Worm (Caenorhabditis elegans): Measurements from ENCODE around the gene rpa-1.
A peak's percentile ranks its signal among the peaks of the same experiment; 100 is the strongest.

The rpa-1 gene

ce11 chrII:7676307-7676905 lies 12.0 kb downstream of the rpa-1 start (continued):
- TF ChIP-seq tlp-1 (tag; optimal IDR thresholded peaks at IDR 0.05) (no peak), mdl-1 (tag; optimal IDR thresholded peaks at IDR 0.05) (no peak), nhr-20 (tag; optimal IDR thresholded peaks at IDR 0.05) (peak; percentile 31), nhr-12 (tag; optimal IDR thresholded peaks at IDR 0.05) (no peak), nhr-85 (tag) (peak; percentile 31), egl-27 (tag; optimal IDR thresholded peaks at IDR 0.05) (no peak), unc-98 (GFP tag; IDR thresholded peaks at IDR 0.05) (no peak), mef-2 (tag; optimal IDR thresholded peaks at IDR 0.05) (no peak), ztf-4 (tag; optimal IDR thresholded peaks at IDR 0.05) (no peak), unc-130 (tag; optimal IDR thresholded peaks at IDR 0.05) (no peak), jun-1 (tag; optimal IDR thresholded peaks at IDR 0.05) (no peak), snu-23 (GFP tag; optimal IDR thresholded peaks at IDR 0.05) (peak; percentile 50), lsy-2 (tag; optimal IDR thresholded peaks at IDR 0.05) (peak in 1 of 2 experiments; percentile 34), isw-1 (GFP tag; IDR thresholded peaks at IDR 0.05) (no peak), elt-2 (tag; optimal IDR thresholded peaks at IDR 0.05) (no peak), ceh-90 (tag; optimal IDR thresholded peaks at IDR 0.05) (no peak), nhr-84 (tag; optimal IDR thresholded peaks at IDR 0.05) (no peak), fkh-4 (tag; optimal IDR thresholded peaks at IDR 0.05; ENCODE audit: borderline replicate concordance) (no peak), sup-37 (GFP tag; optimal IDR thresholded peaks at IDR 0.05) (no peak), efl-3 (GFP tag; optimal IDR thresholded peaks at IDR 0.05) (no peak)

- TF ChIP-seq zag-1 (tag; optimal IDR thresholded peaks at IDR 0.05) (no peak), blmp-1 (tag; optimal IDR thresholded peaks at IDR 0.05) (peak; percentile 16)
Observed at ce11 chrII:7678512-7678911, 14.1 kb downstream of the rpa-1 start.

ce11 chrII:7679499-7680012 lies 15.2 kb downstream of the rpa-1 start:
- TF ChIP-seq sptf-1 (tag; optimal IDR thresholded peaks at IDR 0.05) = no peak
- no peak for TF ChIP-seq efl-1 (optimal IDR thresholded peaks at IDR 0.05)
- peak in 1 of 2 experiments; percentile 77 for TF ChIP-seq efl-1 (GFP tag; optimal IDR thresholded peaks at IDR 0.05 in 1 of 2)
- TF ChIP-seq nhr-90 (tag; optimal IDR thresholded peaks at IDR 0.05; ENCODE audit: poor library complexity) = no peak
- peak; percentile 40 for TF ChIP-seq nhr-71 (tag; optimal IDR thresholded peaks at IDR 0.05)
- TF ChIP-seq pqm-1 (tag; optimal IDR thresholded peaks at IDR 0.05) = no peak
- TF ChIP-seq ceh-90 (tag; optimal IDR thresholded peaks at IDR 0.05) = no peak
- TF ChIP-seq ceh-88 (GFP tag; IDR thresholded peaks at IDR 0.05) = no peak
- TF ChIP-seq aha-1 (tag; optimal IDR thresholded peaks at IDR 0.05) = no peak
- no peak for TF ChIP-seq blmp-1 (tag; optimal IDR thresholded peaks at IDR 0.05)
- no peak for TF ChIP-seq nhr-28 (tag; optimal IDR thresholded peaks at IDR 0.05)
- TF ChIP-seq ets-5 (GFP tag; IDR thresholded peaks at IDR 0.05) = no peak
- TF ChIP-seq grh-1 (GFP tag; IDR thresholded peaks at IDR 0.05) = peak; percentile 71
- no peak for TF ChIP-seq nhr-12 (tag; optimal IDR thresholded peaks at IDR 0.05)
- no peak for TF ChIP-seq unc-130 (tag; optimal IDR thresholded peaks at IDR 0.05)
- no peak for TF ChIP-seq fos-1 (tag; optimal IDR thresholded peaks at IDR 0.05)
- TF ChIP-seq nhr-19 (GFP tag; conservative IDR thresholded peaks at IDR 0.05) = 0 out of 2 replicates have a peak, but pooled peaks have one; percentile 7
- TF ChIP-seq lin-14 (GFP tag; optimal IDR thresholded peaks at IDR 0.05) = peak; percentile 57
- peak; percentile 69 for TF ChIP-seq vab-15 (tag; optimal IDR thresholded peaks at IDR 0.05)
- TF ChIP-seq lin-39 (tag; optimal IDR thresholded peaks at IDR 0.05) = no peak
- TF ChIP-seq mef-2 (tag; optimal IDR thresholded peaks at IDR 0.05) = no peak
- peak; percentile 77 for TF ChIP-seq nhr-85 (tag)
- no peak for TF ChIP-seq Y116A8C.19 (tag; optimal IDR thresholded peaks at IDR 0.05; ENCODE audit: borderline replicate concordance)
- TF ChIP-seq snu-23 (GFP tag; optimal IDR thresholded peaks at IDR 0.05) = peak; percentile 35
- TF ChIP-seq lsy-2 (tag; optimal IDR thresholded peaks at IDR 0.05) = peak in 1 of 2 experiments; percentile 57

Data from whole organism, L1 larva.